Fruit fly (Drosophila melanogaster) whole organism, adult: Measurements from ENCODE around the gene CG14109.

ENCODE experiments used
- CG11617 ChIP-seq: fragments of 200-800 bp; sonication (Bioruptor generic); optimal IDR thresholded peaks from 2 replicates; lab custom pipeline; 2017; ENCODE audit warnings: mild to moderate bottlenecking, missing biosample characterization, missing genetic modification reagents, missing genetic modification characterization
- CG1620 ChIP-seq: fragments of 200-800 bp; sonication (Bioruptor generic); optimal IDR thresholded peaks from 2 replicates; lab custom pipeline; 2016; ENCODE audit warnings: missing biosample characterization, missing genetic modification characterization
- Clk ChIP-seq: fragments of 200-800 bp; sonication (Bioruptor generic); optimal IDR thresholded peaks from 2 replicates; lab custom pipeline; 2017; ENCODE audit warnings: missing biosample characterization, missing genetic modification characterization
- Crg-1 ChIP-seq: fragments of 200-800 bp; sonication (Bioruptor generic); optimal IDR thresholded peaks from 2 replicates; lab custom pipeline; 2016; ENCODE audit warnings: missing biosample characterization, missing genetic modification characterization
- Mnt ChIP-seq: fragments of 200-800 bp; sonication (Bioruptor generic); optimal IDR thresholded peaks from 2 replicates; lab custom pipeline; 2016; ENCODE audit warnings: missing biosample characterization, mild to moderate bottlenecking, missing genetic modification characterization
- bab1 ChIP-seq: fragments of 200-800 bp; sonication (Bioruptor generic); optimal IDR thresholded peaks from 3 replicates; lab custom pipeline; 2019; ENCODE audit warnings: missing biosample characterization, mild to moderate bottlenecking, missing genetic modification characterization, moderate library complexity
- cic ChIP-seq: fragments of 200-800 bp; sonication (Bioruptor generic); optimal IDR thresholded peaks from 2 replicates; lab custom pipeline; 2017; ENCODE audit warnings: missing biosample characterization, mild to moderate bottlenecking, missing genetic modification characterization, moderate library complexity
- kay ChIP-seq: fragments of 200-800 bp; sonication (Bioruptor generic); peaks from one replicate; lab custom pipeline; 2016; ENCODE audit warnings: missing biosample characterization, missing genetic modification characterization, borderline replicate concordance
- ovo ChIP-seq: fragments of 200-800 bp; sonication (Bioruptor generic); optimal IDR thresholded peaks from 2 replicates; lab custom pipeline; 2016; ENCODE audit warnings: missing biosample characterization, missing genetic modification characterization
- tj ChIP-seq: fragments of 200-800 bp; sonication (Bioruptor generic); optimal IDR thresholded peaks from 3 replicates; lab custom pipeline; 2017; ENCODE audit warnings: missing biosample characterization, mild to moderate bottlenecking, missing genetic modification characterization, moderate library complexity
- toe ChIP-seq: fragments of 200-800 bp; sonication (Bioruptor generic); optimal IDR thresholded peaks from 2 replicates; lab custom pipeline; 2016; ENCODE audit warnings: missing biosample characterization, missing genetic modification characterization

DNA sequence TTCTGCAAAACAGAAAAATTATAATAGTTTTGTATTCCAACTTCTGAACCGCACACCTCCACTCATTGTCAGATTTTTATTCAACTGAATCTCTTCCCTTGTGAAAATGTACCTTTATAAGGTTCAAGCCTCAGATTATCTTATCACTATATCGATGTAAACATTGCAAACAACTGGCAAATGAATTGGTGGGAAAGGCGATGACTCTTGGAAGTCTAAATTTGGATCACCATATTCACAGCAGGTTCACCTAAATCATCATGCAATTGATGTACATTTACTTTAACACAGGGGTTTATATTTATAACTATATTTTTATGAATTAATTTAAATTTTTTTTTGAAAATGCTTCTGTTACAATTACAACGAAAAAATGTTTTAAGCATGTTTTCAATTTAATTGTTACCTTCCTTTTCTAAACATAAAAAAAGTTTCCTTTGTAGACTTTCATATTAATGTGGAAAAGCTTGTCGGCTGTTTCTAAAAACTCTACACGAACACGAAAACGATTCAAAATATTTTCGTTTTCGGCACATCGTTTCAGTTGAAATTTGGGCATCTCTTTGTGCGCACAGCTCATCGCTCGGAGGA lies at the start of gene CG14109, which contains the start of gene CG10140:
- no peak for TF ChIP-seq CG1620 (GFP tag; lab: Kevin White, UChicago)
- no peak for TF ChIP-seq toe
- TF ChIP-seq Clk = no peak
- no peak for TF ChIP-seq ovo (GFP tag; lab: Kevin White, UChicago)
- TF ChIP-seq tj (GFP tag; lab: Kevin White, UChicago) = no peak
- TF ChIP-seq Mnt (GFP tag; lab: Kevin White, UChicago) = no peak
- TF ChIP-seq Crg-1 (GFP tag; lab: Kevin White, UChicago) = no peak
- no peak for TF ChIP-seq kay (GFP tag; lab: Kevin White, UChicago)
- TF ChIP-seq cic (GFP tag; lab: Kevin White, UChicago) = no peak
- no peak for TF ChIP-seq CG11617
- no peak for TF ChIP-seq bab1 (GFP tag; lab: Kevin White, UChicago)
